Worm (Caenorhabditis elegans) whole organism, L1 larva: ENCODE results near the gene ZK816.1.

Experiments used
- C04F5.9 ChIP-seq: sonication (generic microtip); optimal IDR thresholded peaks from 2 replicates; lab custom pipeline; 2016; ENCODE audit warnings: missing genetic modification characterization, missing compliant biosample characterization
- C16A3.4 ChIP-seq: fragments of 150-350 bp; optimal IDR thresholded peaks from 2 replicates; lab custom pipeline; 2014; ENCODE audit warnings: missing biosample characterization, missing genetic modification characterization
- F16B12.6 ChIP-seq: fragments of 150-350 bp; optimal IDR thresholded peaks from 2 replicates; lab custom pipeline; 2014; ENCODE audit warnings: missing biosample characterization, missing genetic modification characterization
- aha-1 ChIP-seq: fragments of 150-350 bp; optimal IDR thresholded peaks from 2 replicates; lab custom pipeline; 2014; ENCODE audit warnings: missing biosample characterization, missing genetic modification characterization
- ama-1 ChIP-seq: fragments of 150-350 bp; optimal IDR thresholded peaks from 2 replicates; lab custom pipeline; 2014
- ceh-82 ChIP-seq, 3 experiments: fragments of 150-350 bp in 1 of 3; sonication (generic microtip) in 2 of 3; optimal IDR thresholded peaks; 2 replicates each; lab custom pipeline; 2014 to 2017; ENCODE audit warnings: missing biosample characterization in 3 of 3, missing genetic modification characterization in 3 of 3
- efl-3 ChIP-seq: fragments of 200-800 bp; sonication (Bioruptor generic); optimal IDR thresholded peaks from 2 replicates; lab custom pipeline; 2018; ENCODE audit warnings: mild to moderate bottlenecking, missing genetic modification characterization, missing compliant biosample characterization
- egl-13 ChIP-seq: sonication (generic microtip); optimal IDR thresholded peaks from 2 replicates; lab custom pipeline; 2016; ENCODE audit warnings: missing genotype, missing genetic modification reagents, missing genetic modification characterization, missing compliant biosample characterization
- egl-27 ChIP-seq, 2 experiments: fragments of 150-350 bp in 1 of 2; sonication (generic microtip); optimal IDR thresholded peaks; 3 replicates each; lab custom pipeline; 2017 to 2018; ENCODE audit warnings: missing biosample characterization in 2 of 2, missing genetic modification characterization in 2 of 2, missing genetic modification reagents in 2 of 2
- elt-3 ChIP-seq, 6 experiments: fragments of 150-350 bp in 1 of 6; sonication (generic microtip); optimal IDR thresholded peaks; 2 replicates each; lab custom pipeline; 2017 to 2018; ENCODE audit warnings: missing biosample characterization in 6 of 6, missing genetic modification characterization in 6 of 6, inconsistent platforms in 1 of 6
- fkh-10 ChIP-seq: sonication (generic microtip); optimal IDR thresholded peaks from 2 replicates; lab custom pipeline; 2017; ENCODE audit warnings: missing biosample characterization, missing genetic modification reagents, missing genetic modification characterization
- fos-1 ChIP-seq: fragments of 150-350 bp; optimal IDR thresholded peaks from 2 replicates; lab custom pipeline; 2014; ENCODE audit warnings: missing biosample characterization, missing genetic modification characterization
- grh-1 ChIP-seq: fragments of 200-800 bp; sonication (Bioruptor generic); IDR thresholded peaks from 2 replicates; pipeline ENCODE4 v1.3.6; 2022; ENCODE audit warnings: missing genetic modification reagents, missing genetic modification characterization, missing compliant biosample characterization
- hlh-4 ChIP-seq: sonication (generic microtip); optimal IDR thresholded peaks from 2 replicates; lab custom pipeline; 2016; ENCODE audit warnings: mild to moderate bottlenecking, missing genetic modification characterization, missing compliant biosample characterization
- hpl-2 ChIP-seq: fragments of 150-350 bp; optimal IDR thresholded peaks from 2 replicates; lab custom pipeline; 2014; ENCODE audit warnings: missing biosample characterization, missing genetic modification reagents, missing genetic modification characterization
- lin-14 ChIP-seq: fragments of 200-800 bp; sonication (Bioruptor generic); optimal IDR thresholded peaks from 2 replicates; lab custom pipeline; 2018; ENCODE audit warnings: mild to moderate bottlenecking, missing genetic modification characterization, moderate library complexity, missing compliant biosample characterization
- lin-15B ChIP-seq: fragments of 150-350 bp; sonication (generic microtip); optimal IDR thresholded peaks from 3 replicates; lab custom pipeline; 2014; ENCODE audit warnings: missing biosample characterization, missing genetic modification characterization
- lin-35 ChIP-seq, 2 experiments: fragments of 150-350 bp; optimal IDR thresholded peaks; 2 replicates each; lab custom pipeline; 2014; ENCODE audit warnings: missing biosample characterization in 2 of 2, missing genetic modification characterization in 2 of 2, missing genetic modification reagents in 2 of 2
- mab-9 ChIP-seq: fragments of 200-800 bp; sonication (Bioruptor generic); IDR thresholded peaks from 2 replicates; pipeline ENCODE4 v1.3.6; 2022; ENCODE audit warnings: missing genetic modification reagents, missing genetic modification characterization, missing compliant biosample characterization
- mef-2 ChIP-seq: fragments of 150-350 bp; optimal IDR thresholded peaks from 2 replicates; lab custom pipeline; 2014; ENCODE audit warnings: missing biosample characterization, missing genetic modification characterization
- mep-1 ChIP-seq: fragments of 150-350 bp; optimal IDR thresholded peaks from 2 replicates; lab custom pipeline; 2014; ENCODE audit warnings: missing biosample characterization, missing genetic modification characterization
- nhr-12 ChIP-seq: sonication (generic microtip); optimal IDR thresholded peaks from 2 replicates; lab custom pipeline; 2017; ENCODE audit warnings: missing biosample characterization, missing genetic modification characterization
- nhr-237 ChIP-seq: fragments of 150-350 bp; optimal IDR thresholded peaks from 2 replicates; lab custom pipeline; 2014; ENCODE audit warnings: missing biosample characterization, missing genetic modification characterization
- nhr-47 ChIP-seq: sonication (generic microtip); optimal IDR thresholded peaks from 2 replicates; lab custom pipeline; 2016; ENCODE audit warnings: mild to moderate bottlenecking, missing genetic modification characterization, moderate library complexity, missing compliant biosample characterization
- nhr-71 ChIP-seq: sonication (generic microtip); optimal IDR thresholded peaks from 2 replicates; lab custom pipeline; 2016; ENCODE audit warnings: mild to moderate bottlenecking, missing genetic modification characterization, moderate library complexity, missing compliant biosample characterization
- nhr-76 ChIP-seq: sonication (generic microtip); optimal IDR thresholded peaks from 2 replicates; lab custom pipeline; 2017; ENCODE audit warnings: missing biosample characterization, missing genetic modification characterization
- nhr-77 ChIP-seq: fragments of 150-350 bp; optimal IDR thresholded peaks from 2 replicates; lab custom pipeline; 2014; ENCODE audit warnings: missing biosample characterization, missing genetic modification characterization
- nhr-85 ChIP-seq: sonication (generic microtip); peaks from one replicate; lab custom pipeline; 2016; ENCODE audit warnings: missing genetic modification characterization, inconsistent platforms, missing compliant biosample characterization
- nhr-90 ChIP-seq: sonication (generic microtip); optimal IDR thresholded peaks from 2 replicates; lab custom pipeline; 2016; ENCODE audit warnings: mild to moderate bottlenecking, missing genetic modification characterization, missing compliant biosample characterization; ENCODE audit not compliant: poor library complexity
- pax-3 ChIP-seq: fragments of 200-800 bp; sonication (Bioruptor generic); optimal IDR thresholded peaks from 2 replicates; lab custom pipeline; 2018; ENCODE audit warnings: mild to moderate bottlenecking, missing genetic modification characterization, moderate library complexity, missing compliant biosample characterization
- pqm-1 ChIP-seq: sonication (generic microtip); optimal IDR thresholded peaks from 3 replicates; lab custom pipeline; 2017; ENCODE audit warnings: missing biosample characterization, missing genetic modification characterization
- skn-1 ChIP-seq: fragments of 150-350 bp; optimal IDR thresholded peaks from 2 replicates; lab custom pipeline; 2014; ENCODE audit warnings: missing biosample characterization, missing genetic modification characterization
- sox-4 ChIP-seq: sonication (generic microtip); optimal IDR thresholded peaks from 2 replicates; lab custom pipeline; 2016; ENCODE audit warnings: missing genetic modification characterization, missing compliant biosample characterization
- tbx-2 ChIP-seq: sonication (generic microtip); optimal IDR thresholded peaks from 2 replicates; lab custom pipeline; 2016; ENCODE audit warnings: missing genetic modification characterization, missing compliant biosample characterization
- tlp-1 ChIP-seq: fragments of 150-350 bp; optimal IDR thresholded peaks from 2 replicates; lab custom pipeline; 2014; ENCODE audit warnings: missing biosample characterization, missing genetic modification characterization
- unc-130 ChIP-seq: fragments of 150-350 bp; optimal IDR thresholded peaks from 2 replicates; lab custom pipeline; 2017; ENCODE audit warnings: missing biosample characterization, missing genetic modification characterization, inconsistent platforms
- unc-62 ChIP-seq: fragments of 150-350 bp; optimal IDR thresholded peaks from 2 replicates; lab custom pipeline; 2014; ENCODE audit warnings: missing biosample characterization, missing genetic modification reagents, missing genetic modification characterization
- vab-15 ChIP-seq: sonication (generic microtip); optimal IDR thresholded peaks from 2 replicates; lab custom pipeline; 2017; ENCODE audit warnings: missing genotype, mild to moderate bottlenecking, missing genetic modification characterization, missing compliant biosample characterization
- zag-1 ChIP-seq: fragments of 150-350 bp; optimal IDR thresholded peaks from 2 replicates; lab custom pipeline; 2014; ENCODE audit warnings: missing biosample characterization, missing genetic modification characterization
- ztf-11 ChIP-seq, 2 experiments: sonication (generic microtip); optimal IDR thresholded peaks; 2 replicates each; lab custom pipeline; 2016 to 2017; ENCODE audit warnings: missing genetic modification characterization in 2 of 2, missing biosample characterization in 1 of 2, missing compliant biosample characterization in 1 of 2

ZK816.1 gene

ce11 chrX:3347904-3348441 lies 3.5 kb upstream of the ZK816.1 start, which contains the start of gene ZK816.3 (continued):
- TF ChIP-seq nhr-47 (peak; percentile 41), mep-1 (tag; lab: Kevin White, UChicago) (peak; percentile 38), tlp-1 (no peak), lin-14 (GFP tag; lab: Kevin White, UChicago) (peak; percentile 36), elt-3 (tag; optimal IDR thresholded peaks at IDR 0.05; lab: Kevin White, UChicago) (peak in 1 of 6 experiments; percentile 2), nhr-71 (tag; lab: Kevin White, UChicago) (peak; percentile 36)

- TF ChIP-seq nhr-47 (no peak), tbx-2 (no peak), nhr-90 (tag; lab: Kevin White, UChicago) (no peak), pqm-1 (tag; lab: Kevin White, UChicago) (no peak), unc-130 (tag; lab: Kevin White, UChicago) (no peak), lin-35 (GFP tag; optimal IDR thresholded peaks at IDR 0.05; lab: Kevin White, UChicago) (no peak), nhr-237 (tag; lab: Kevin White, UChicago) (no peak), hlh-4 (tag; lab: Kevin White, UChicago) (no peak), tlp-1 (no peak), sox-4 (no peak), mab-9 (GFP tag; lab: Robert Waterston, UW) (no peak), ztf-11 (tag; optimal IDR thresholded peaks at IDR 0.05; lab: Kevin White, UChicago) (no peak), egl-13 (no peak)
These were observed 1.2 kb upstream of the ZK816.1 start, which contains the start of gene nspg-4 for ce11 chrX:3350306-3350705. nspg-4 (minus strand) TSS chrX:3350406.

ce11 chrX:3362378-3362777 lies 10.9 kb downstream of the ZK816.1 start, which contains the start of gene dhs-26:
dhs-26 (minus strand) TSS chrX:3362493.
- TF ChIP-seq mab-9 (GFP tag; lab: Robert Waterston, UW) (no peak), lin-15B (no peak), C04F5.9 (tag; lab: Kevin White, UChicago) (no peak), aha-1 (tag; lab: Kevin White, UChicago) (no peak), nhr-71 (tag; lab: Kevin White, UChicago) (no peak), grh-1 (GFP tag; lab: Robert Waterston, UW) (no peak), hpl-2 (no peak), nhr-47 (no peak), pax-3 (tag; lab: Kevin White, UChicago) (no peak), mef-2 (tag; lab: Kevin White, UChicago) (no peak), vab-15 (tag; lab: Kevin White, UChicago) (no peak), fos-1 (tag; lab: Kevin White, UChicago) (no peak), nhr-77 (no peak), zag-1 (no peak), nhr-76 (tag; lab: Kevin White, UChicago) (no peak), fkh-10 (GFP tag; lab: Kevin White, UChicago) (no peak), ceh-82 (tag; optimal IDR thresholded peaks at IDR 0.05; lab: Kevin White, UChicago) (no peak), skn-1 (no peak), ama-1 (lab: Kevin White, UChicago) (no peak), unc-62 (GFP tag; lab: Kevin White, UChicago) (no peak)

- TF ChIP-seq nhr-85 (peak; percentile 55), F16B12.6 (tag; lab: Kevin White, UChicago) (no peak), nhr-71 (tag; lab: Kevin White, UChicago) (no peak), mef-2 (tag; lab: Kevin White, UChicago) (no peak), nhr-77 (no peak)
These were observed 15.3 kb downstream of the ZK816.1 start for ce11 chrX:3366782-3367181.

- TF ChIP-seq C16A3.4 (tag; lab: Kevin White, UChicago) (no peak), lin-35 (GFP tag; optimal IDR thresholded peaks at IDR 0.05; lab: Kevin White, UChicago) (no peak), egl-27 (tag; optimal IDR thresholded peaks at IDR 0.05; lab: Kevin White, UChicago) (no peak), efl-3 (no peak), skn-1 (no peak), grh-1 (GFP tag; lab: Robert Waterston, UW) (no peak), nhr-12 (no peak)
These were observed 17.1 kb downstream of the ZK816.1 start, which contains the start of gene ZK563.2 for ce11 chrX:3368659-3369058. ZK563.2 (plus strand) TSS chrX:3368959.
